In genomic region chr3L:3197464-3197863, dm6 we compare ENCODE assay signal across 1 fruit fly cellular context.
TF ChIP-seq lines count a peak whose summit lies in the region.

CG14966 (minus strand) TSS chr3L:3197631.

TF ChIP-seq in whole organism, embryonic, 481 proteins besides CTCF, POLR2A, EP300 and RAD21 (continued from another document and continues in another):
- TF ChIP-seq C15 (GFP tag; IDR thresholded peaks at IDR 0.05; lab: Robert Waterston, UW) (no peak), Hey (tag; optimal IDR thresholded peaks at IDR 0.05; lab: Kevin White, UChicago) (no peak), TFAM (GFP tag; optimal IDR thresholded peaks at IDR 0.05; lab: Kevin White, UChicago) (no peak), CG7357 (GFP tag; IDR thresholded peaks at IDR 0.05; lab: Robert Waterston, UW) (no peak), CG7987 (GFP tag; optimal IDR thresholded peaks at IDR 0.05; lab: Kevin White, UChicago) (peak; percentile 2), Usf (GFP tag; optimal IDR thresholded peaks at IDR 0.05; lab: Kevin White, UChicago) (no peak), CG4730 (GFP tag; IDR thresholded peaks at IDR 0.05; lab: Robert Waterston, UW) (no peak), CG4282 (GFP tag; optimal IDR thresholded peaks at IDR 0.05; lab: Kevin White, UChicago) (no peak), CG15011 (GFP tag; optimal IDR thresholded peaks at IDR 0.05; lab: Kevin White, UChicago) (no peak), fru (optimal IDR thresholded peaks at IDR 0.05; lab: Kevin White, UChicago) (no peak), ATbp (GFP tag; optimal IDR thresholded peaks at IDR 0.05; lab: Kevin White, UChicago) (no peak), CG8944 (GFP tag; optimal IDR thresholded peaks at IDR 0.05; lab: Kevin White, UChicago) (no peak), pzg (GFP tag; optimal IDR thresholded peaks at IDR 0.05; lab: Kevin White, UChicago) (peak; percentile 89), pho (GFP tag; optimal IDR thresholded peaks at IDR 0.05; lab: Kevin White, UChicago) (peak; percentile 29), da (GFP tag; optimal IDR thresholded peaks at IDR 0.05; lab: Kevin White, UChicago) (no peak), CG1233 (GFP tag; optimal IDR thresholded peaks at IDR 0.05; lab: Kevin White, UChicago) (no peak), CG9876 (GFP tag; optimal IDR thresholded peaks at IDR 0.05; lab: Kevin White, UChicago) (no peak), nom (GFP tag; optimal IDR thresholded peaks at IDR 0.05; lab: Kevin White, UChicago) (peak; percentile 33), sens-2 (GFP tag; IDR thresholded peaks at IDR 0.05; lab: Robert Waterston, UW) (no peak), CG3163 (GFP tag; optimal IDR thresholded peaks at IDR 0.05; lab: Kevin White, UChicago) (no peak), hb (GFP tag; IDR thresholded peaks at IDR 0.05; lab: Robert Waterston, UW; ENCODE audit: partially characterized antibody) (peak; percentile 78; the same call in 2 of the 3 replicates), wdn (GFP tag; IDR thresholded peaks at IDR 0.05; lab: Robert Waterston, UW) (no peak), CG17912 (GFP tag; optimal IDR thresholded peaks at IDR 0.05; lab: Kevin White, UChicago) (no peak), ems (GFP tag; optimal IDR thresholded peaks at IDR 0.05; lab: Kevin White, UChicago) (no peak), CG4854 (GFP tag; optimal IDR thresholded peaks at IDR 0.05; lab: Kevin White, UChicago) (peak; percentile 19), sna (GFP tag; IDR thresholded peaks at IDR 0.05; lab: Robert Waterston, UW; ENCODE audit: partially characterized antibody) (peak; percentile 94), CG17385 (GFP tag; optimal IDR thresholded peaks at IDR 0.05; lab: Kevin White, UChicago) (no peak), CG14965 (GFP tag; optimal IDR thresholded peaks at IDR 0.05; lab: Kevin White, UChicago; ENCODE audit: borderline replicate concordance) (no peak), CG7963 (GFP tag; IDR thresholded peaks at IDR 0.05; lab: Robert Waterston, UW; ENCODE audit: partially characterized antibody) (peak; percentile 76; the same call in 2 of the 3 replicates), Deaf1 (tag; optimal IDR thresholded peaks at IDR 0.05; lab: Kevin White, UChicago) (peak; percentile 0), crol (GFP tag; IDR thresholded peaks at IDR 0.05; lab: Robert Waterston, UW) (no peak), CG18599 (GFP tag; optimal IDR thresholded peaks at IDR 0.05; lab: Kevin White, UChicago) (peak; percentile 22), esg (GFP tag; conservative IDR thresholded peaks at IDR 0.05; lab: Robert Waterston, UW) (no peak), Nf-YB (GFP tag; optimal IDR thresholded peaks at IDR 0.05; lab: Kevin White, UChicago) (no peak), CoRest (tag; optimal IDR thresholded peaks at IDR 0.05; lab: Kevin White, UChicago) (peak; percentile 45), Med (GFP tag; lab: Kevin White, UChicago) (peak; percentile 89), CG6654 (GFP tag; optimal IDR thresholded peaks at IDR 0.05; lab: Kevin White, UChicago) (no peak), CG13123 (GFP tag; optimal IDR thresholded peaks at IDR 0.05; lab: Kevin White, UChicago) (no peak), CG11398 (GFP tag; optimal IDR thresholded peaks at IDR 0.05; lab: Kevin White, UChicago) (no peak), ci (GFP tag; IDR thresholded peaks at IDR 0.05; lab: Robert Waterston, UW) (peak; percentile 50; the same call in 1 of the 3 replicates), CG8765 (GFP tag; IDR thresholded peaks at IDR 0.05; lab: Robert Waterston, UW) (no peak), Doc2 (GFP tag; IDR thresholded peaks at IDR 0.05; lab: Robert Waterston, UW) (no peak), usp (GFP tag; optimal IDR thresholded peaks at IDR 0.05; lab: Kevin White, UChicago) (no peak), CG15269 (tag; optimal IDR thresholded peaks at IDR 0.05; lab: Kevin White, UChicago) (peak; percentile 12), sc (optimal IDR thresholded peaks at IDR 0.05; lab: Kevin White, UChicago) (no peak), sc (GFP tag; optimal IDR thresholded peaks at IDR 0.05; lab: Kevin White, UChicago) (no peak), CG12942 (GFP tag; optimal IDR thresholded peaks at IDR 0.05; lab: Kevin White, UChicago) (no peak), Sin3A (optimal IDR thresholded peaks at IDR 0.05; lab: Kevin White, UChicago) (peak; percentile 24), CG7745 (tag; optimal IDR thresholded peaks at IDR 0.05; lab: Kevin White, UChicago) (no peak), fd64A (GFP tag; optimal IDR thresholded peaks at IDR 0.05; lab: Kevin White, UChicago) (no peak), bsh (GFP tag; optimal IDR thresholded peaks at IDR 0.05; lab: Kevin White, UChicago) (no peak), Nf-YC (tag; optimal IDR thresholded peaks at IDR 0.05; lab: Kevin White, UChicago) (peak; percentile 64), CHES-1-like (GFP tag; optimal IDR thresholded peaks at IDR 0.05; lab: Kevin White, UChicago) (peak; percentile 70), HLH54F (GFP tag; optimal IDR thresholded peaks at IDR 0.05; lab: Kevin White, UChicago) (peak; percentile 42), Asciz (GFP tag; optimal IDR thresholded peaks at IDR 0.05; lab: Kevin White, UChicago) (no peak), Lim3 (GFP tag; IDR thresholded peaks at IDR 0.05; lab: Robert Waterston, UW) (no peak), CG3847 (GFP tag; IDR thresholded peaks at IDR 0.05; lab: Robert Waterston, UW) (peak; percentile 44), bigmax (GFP tag; optimal IDR thresholded peaks at IDR 0.05; lab: Kevin White, UChicago) (peak; percentile 8), kay (GFP tag; optimal IDR thresholded peaks at IDR 0.05; lab: Kevin White, UChicago) (no peak), peb (GFP tag; IDR thresholded peaks at IDR 0.05; lab: Robert Waterston, UW) (no peak), ab (GFP tag; optimal IDR thresholded peaks at IDR 0.05; lab: Kevin White, UChicago) (no peak), CG12769 (tag; optimal IDR thresholded peaks at IDR 0.05; lab: Kevin White, UChicago) (peak; percentile 44), H2.0 (GFP tag; IDR thresholded peaks at IDR 0.05; lab: Robert Waterston, UW) (0 out of 2 replicates have a peak, but pooled peaks have one; percentile 6), Scr (GFP tag; IDR thresholded peaks at IDR 0.05; lab: Robert Waterston, UW; ENCODE audit: partially characterized antibody) (peak; percentile 89), CG2199 (GFP tag; IDR thresholded peaks at IDR 0.05; lab: Robert Waterston, UW) (peak; percentile 22; the same call in 2 of the 3 replicates), schlank (tag; optimal IDR thresholded peaks at IDR 0.05; lab: Kevin White, UChicago) (no peak), exex (tag; optimal IDR thresholded peaks at IDR 0.05; lab: Kevin White, UChicago) (peak; percentile 2), CG10654 (GFP tag; optimal IDR thresholded peaks at IDR 0.05; lab: Kevin White, UChicago) (no peak), CG32767 (GFP tag; IDR thresholded peaks at IDR 0.05; lab: Robert Waterston, UW) (no peak), CG17829 (tag; optimal IDR thresholded peaks at IDR 0.05; lab: Kevin White, UChicago) (peak; percentile 66), tap (tag; optimal IDR thresholded peaks at IDR 0.05; lab: Kevin White, UChicago) (no peak), CG6272 (GFP tag; IDR thresholded peaks at IDR 0.05; lab: Robert Waterston, UW) (no peak), Hsf (GFP tag; optimal IDR thresholded peaks at IDR 0.05; lab: Kevin White, UChicago) (peak; percentile 15), Mad (GFP tag; optimal IDR thresholded peaks at IDR 0.05; lab: Kevin White, UChicago) (peak; percentile 47), btn (GFP tag; optimal IDR thresholded peaks at IDR 0.05; lab: Kevin White, UChicago) (no peak), pros (GFP tag; optimal IDR thresholded peaks at IDR 0.05; lab: Kevin White, UChicago) (no peak), toy (GFP tag; IDR thresholded peaks at IDR 0.05; lab: Robert Waterston, UW) (no peak), CG31224 (GFP tag; IDR thresholded peaks at IDR 0.05; lab: Robert Waterston, UW) (no peak), CG3838 (GFP tag; optimal IDR thresholded peaks at IDR 0.05; lab: Kevin White, UChicago) (no peak), grn (GFP tag; optimal IDR thresholded peaks at IDR 0.05; lab: Kevin White, UChicago) (peak; percentile 11), tgo (GFP tag; IDR thresholded peaks at IDR 0.05; lab: Robert Waterston, UW) (no peak), kni (GFP tag; optimal IDR thresholded peaks at IDR 0.05; lab: Kevin White, UChicago) (peak; percentile 20), zen (tag; optimal IDR thresholded peaks at IDR 0.05; lab: Kevin White, UChicago) (no peak), insv (GFP tag; optimal IDR thresholded peaks at IDR 0.05; lab: Kevin White, UChicago) (no peak), CG4328 (GFP tag; optimal IDR thresholded peaks at IDR 0.05; lab: Kevin White, UChicago) (no peak), Pdp1 (GFP tag; optimal IDR thresholded peaks at IDR 0.05; lab: Kevin White, UChicago) (peak in 1 of 2 experiments; percentile 47), CG10565 (GFP tag; optimal IDR thresholded peaks at IDR 0.05; lab: Kevin White, UChicago) (no peak), CG8281 (tag; optimal IDR thresholded peaks at IDR 0.05; lab: Kevin White, UChicago) (no peak), Sox100B (GFP tag; optimal IDR thresholded peaks at IDR 0.05; lab: Kevin White, UChicago) (no peak), CG2116 (GFP tag; optimal IDR thresholded peaks at IDR 0.05; lab: Kevin White, UChicago) (peak; percentile 43), caup (GFP tag; optimal IDR thresholded peaks at IDR 0.05; lab: Kevin White, UChicago; ENCODE audit: severe bottlenecking) (no peak), inv (GFP tag; IDR thresholded peaks at IDR 0.05; lab: Robert Waterston, UW; ENCODE audit: partially characterized antibody) (peak; percentile 78), Oli (tag; optimal IDR thresholded peaks at IDR 0.05; lab: Kevin White, UChicago) (no peak), bcd (GFP tag; optimal IDR thresholded peaks at IDR 0.05; lab: Kevin White, UChicago) (no peak), prd (optimal IDR thresholded peaks at IDR 0.05; lab: Kevin White, UChicago) (no peak), prd (GFP tag; IDR thresholded peaks at IDR 0.05; lab: Robert Waterston, UW) (0 out of 3 replicates have a peak, but pooled peaks have one; percentile 8), sens (GFP tag; lab: Kevin White, UChicago) (peak; percentile 88), CG8290 (GFP tag; optimal IDR thresholded peaks at IDR 0.05; lab: Kevin White, UChicago) (peak; percentile 5), CG8290 (tag; optimal IDR thresholded peaks at IDR 0.05; lab: Kevin White, UChicago) (peak in 1 of 2 experiments; percentile 71), Gug (GFP tag; IDR thresholded peaks at IDR 0.05; lab: Robert Waterston, UW) (peak; percentile 5; the same call in 1 of the 4 replicates), nau (GFP tag; optimal IDR thresholded peaks at IDR 0.05; lab: Kevin White, UChicago) (no peak), Neu2 (GFP tag; optimal IDR thresholded peaks at IDR 0.05; lab: Kevin White, UChicago; ENCODE audit: borderline replicate concordance) (no peak), Opbp (GFP tag; IDR thresholded peaks at IDR 0.05; lab: Robert Waterston, UW; ENCODE audit: partially characterized antibody) (peak; percentile 87), CG12744 (GFP tag; optimal IDR thresholded peaks at IDR 0.05; lab: Kevin White, UChicago) (no peak), Aef1 (GFP tag; IDR thresholded peaks at IDR 0.05; lab: Robert Waterston, UW) (no peak), CG13624 (GFP tag; optimal IDR thresholded peaks at IDR 0.05; lab: Kevin White, UChicago) (peak; percentile 54), luna (GFP tag; optimal IDR thresholded peaks at IDR 0.05; lab: Kevin White, UChicago) (peak; percentile 43), vnd (GFP tag; IDR thresholded peaks at IDR 0.05; lab: Robert Waterston, UW; ENCODE audit: partially characterized antibody) (peak; percentile 75), cad (GFP tag; optimal IDR thresholded peaks at IDR 0.05; lab: Kevin White, UChicago) (no peak), br (optimal IDR thresholded peaks at IDR 0.05; lab: Kevin White, UChicago) (no peak), CG1529 (GFP tag; optimal IDR thresholded peaks at IDR 0.05; lab: Kevin White, UChicago) (no peak), Spps (tag; optimal IDR thresholded peaks at IDR 0.05; lab: Kevin White, UChicago) (no peak), CG17186 (GFP tag; optimal IDR thresholded peaks at IDR 0.05; lab: Kevin White, UChicago) (no peak), Ada2b (GFP tag; IDR thresholded peaks at IDR 0.05; lab: Robert Waterston, UW) (0 out of 2 replicates have a peak, but pooled peaks have one; percentile 28), CG1647 (GFP tag; optimal IDR thresholded peaks at IDR 0.05; lab: Kevin White, UChicago) (no peak), cato (GFP tag; optimal IDR thresholded peaks at IDR 0.05; lab: Kevin White, UChicago; ENCODE audit: borderline replicate concordance) (no peak), ttk (GFP tag; IDR thresholded peaks at IDR 0.05; lab: Robert Waterston, UW) (peak; percentile 11; the same call in 1 of the 2 replicates), so (GFP tag; IDR thresholded peaks at IDR 0.05; lab: Robert Waterston, UW) (no peak), CG16813 (GFP tag; IDR thresholded peaks at IDR 0.05; lab: Robert Waterston, UW; ENCODE audit: partially characterized antibody) (peak; percentile 91), CG4404 (GFP tag; IDR thresholded peaks at IDR 0.05; lab: Robert Waterston, UW) (no peak), disco-r (GFP tag; optimal IDR thresholded peaks at IDR 0.05; lab: Kevin White, UChicago) (no peak), gsb (GFP tag; IDR thresholded peaks at IDR 0.05; lab: Robert Waterston, UW) (no peak), Max (GFP tag; optimal IDR thresholded peaks at IDR 0.05; lab: Kevin White, UChicago) (peak; percentile 36), klu (GFP tag; IDR thresholded peaks at IDR 0.05; lab: Robert Waterston, UW) (no peak), CG12391 (tag; optimal IDR thresholded peaks at IDR 0.05; lab: Kevin White, UChicago) (peak; percentile 33), Dad (GFP tag; optimal IDR thresholded peaks at IDR 0.05; lab: Kevin White, UChicago) (no peak), CG31365 (tag; optimal IDR thresholded peaks at IDR 0.05; lab: Kevin White, UChicago) (no peak), CG11723 (GFP tag; optimal IDR thresholded peaks at IDR 0.05; lab: Kevin White, UChicago) (no peak), BtbVII (GFP tag; optimal IDR thresholded peaks at IDR 0.05; lab: Kevin White, UChicago) (no peak), sob (GFP tag; IDR thresholded peaks at IDR 0.05; lab: Robert Waterston, UW) (0 out of 2 replicates have a peak, but pooled peaks have one; percentile 38), Abd-B (GFP tag; optimal IDR thresholded peaks at IDR 0.05; lab: Kevin White, UChicago) (no peak), Ravus (GFP tag; IDR thresholded peaks at IDR 0.05; lab: Robert Waterston, UW) (no peak), fd102C (GFP tag; optimal IDR thresholded peaks at IDR 0.05; lab: Kevin White, UChicago) (no peak), CG6791 (GFP tag; IDR thresholded peaks at IDR 0.05; lab: Robert Waterston, UW; ENCODE audit: partially characterized antibody) (peak; percentile 91)
